Fruit fly (Drosophila melanogaster): Measurements from ENCODE around the gene CG32708.
A peak's percentile ranks its signal among the peaks of the same experiment; 100 is the strongest.

Gene CG32708

DNA sequence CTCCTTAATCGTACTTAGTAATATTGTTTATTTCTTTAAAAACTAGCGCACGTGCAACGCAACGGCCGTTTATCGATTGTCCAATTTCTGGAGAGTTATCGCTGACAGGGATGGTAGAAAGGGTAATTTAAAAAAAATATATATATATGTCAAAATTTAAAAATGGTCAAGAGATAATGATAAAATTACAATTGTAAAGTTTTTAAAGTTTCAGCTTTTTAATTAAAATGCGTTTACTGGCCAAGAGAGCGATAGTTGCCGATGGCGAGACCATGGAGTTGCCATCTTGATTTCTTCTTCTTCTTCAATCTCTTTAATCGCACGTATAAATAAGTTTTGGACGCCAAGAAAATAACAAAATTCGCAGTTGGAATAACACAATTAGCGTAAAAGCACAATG lies 4.8 kb upstream of the CG32708 start, which contains the start of the genes CG7246 and HP1b (continued):
- peak; percentile 21 for TF ChIP-seq CG6808 (GFP tag; optimal IDR thresholded peaks at IDR 0.05)
- TF ChIP-seq vri (GFP tag; optimal IDR thresholded peaks at IDR 0.05): no peak
- TF ChIP-seq cyc (GFP tag; optimal IDR thresholded peaks at IDR 0.05): peak; percentile 61
- TF ChIP-seq Hr39 (GFP tag; optimal IDR thresholded peaks at IDR 0.05): peak; percentile 56
- peak; percentile 52 for TF ChIP-seq Eip93F (GFP tag; optimal IDR thresholded peaks at IDR 0.05)
- peak; percentile 53 for TF ChIP-seq CG32006 (GFP tag; optimal IDR thresholded peaks at IDR 0.05)
- peak; percentile 73 for TF ChIP-seq CG3032 (tag; optimal IDR thresholded peaks at IDR 0.05)
- TF ChIP-seq CG6163 (GFP tag; IDR thresholded peaks at IDR 0.05): peak; percentile 69
- TF ChIP-seq Sox15 (GFP tag; optimal IDR thresholded peaks at IDR 0.05): peak; percentile 9
- peak; percentile 43 for TF ChIP-seq net (GFP tag; optimal IDR thresholded peaks at IDR 0.05)
- no peak for TF ChIP-seq Blimp-1 (GFP tag; optimal IDR thresholded peaks at IDR 0.05)
- no peak for TF ChIP-seq CG6276 (GFP tag; optimal IDR thresholded peaks at IDR 0.05)
- peak; percentile 11 for TF ChIP-seq CG11902 (GFP tag; optimal IDR thresholded peaks at IDR 0.05)

DNA sequence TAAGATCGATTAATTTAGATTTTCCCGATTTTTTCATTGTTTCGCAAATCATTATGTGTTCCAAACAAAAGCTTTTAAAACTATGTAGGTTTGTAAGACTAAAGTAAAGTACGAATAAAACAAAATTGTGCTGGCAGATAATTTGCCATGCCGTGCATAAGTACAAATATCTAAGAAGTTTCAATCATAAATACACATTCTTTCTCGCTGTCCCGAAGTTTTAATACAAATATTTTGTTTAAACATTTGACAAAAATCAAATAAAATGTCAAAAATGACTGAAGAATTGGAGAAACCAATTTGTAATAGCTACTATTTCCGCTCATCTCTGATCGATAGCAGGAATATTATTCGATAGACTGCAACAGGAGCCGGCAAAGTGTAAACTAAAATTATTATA lies 3.1 kb upstream of the CG32708 start, which contains the start of gene APC4:
APC4 (plus strand) TSS at position 332 of the 400 bp plus-strand sequence.
- TF ChIP-seq CG3032 (tag; optimal IDR thresholded peaks at IDR 0.05) (peak; percentile 47), Hr39 (GFP tag; optimal IDR thresholded peaks at IDR 0.05) (peak; percentile 42), fd59A (GFP tag; optimal IDR thresholded peaks at IDR 0.05) (no peak), svp (GFP tag) (peak; percentile 71), Sox102F (GFP tag; optimal IDR thresholded peaks at IDR 0.05) (no peak), Hr38 (GFP tag; optimal IDR thresholded peaks at IDR 0.05) (no peak), fkh (GFP tag; optimal IDR thresholded peaks at IDR 0.05) (no peak), Lpt (GFP tag; optimal IDR thresholded peaks at IDR 0.05) (no peak), CG11902 (GFP tag; optimal IDR thresholded peaks at IDR 0.05) (peak; percentile 5), CG16779 (tag; optimal IDR thresholded peaks at IDR 0.05) (no peak), ss (GFP tag; optimal IDR thresholded peaks at IDR 0.05) (peak; percentile 7 to 30), CG9139 (GFP tag; optimal IDR thresholded peaks at IDR 0.05) (no peak), vri (GFP tag; optimal IDR thresholded peaks at IDR 0.05) (no peak), CG3919 (GFP tag; optimal IDR thresholded peaks at IDR 0.05) (no peak), CG8632 (GFP tag; optimal IDR thresholded peaks at IDR 0.05) (no peak), achi (GFP tag; optimal IDR thresholded peaks at IDR 0.05) (peak; percentile 9), Sox15 (GFP tag; optimal IDR thresholded peaks at IDR 0.05) (no peak), lz (GFP tag; optimal IDR thresholded peaks at IDR 0.05) (peak; percentile 52), CG7368 (GFP tag; optimal IDR thresholded peaks at IDR 0.05) (no peak), CG8119 (GFP tag; IDR thresholded peaks at IDR 0.05) (no peak), CG1621 (tag; optimal IDR thresholded peaks at IDR 0.05) (no peak), CG8319 (GFP tag; optimal IDR thresholded peaks at IDR 0.05) (no peak), CG11762 (GFP tag; optimal IDR thresholded peaks at IDR 0.05; ENCODE audit: insufficient read depth) (no peak), spab (GFP tag; optimal IDR thresholded peaks at IDR 0.05) (no peak), Eip93F (GFP tag; optimal IDR thresholded peaks at IDR 0.05) (no peak), Blimp-1 (GFP tag; optimal IDR thresholded peaks at IDR 0.05) (no peak), CG15336 (GFP tag; IDR thresholded peaks at IDR 0.05) (no peak), eg (GFP tag; IDR thresholded peaks at IDR 0.05) (no peak), net (GFP tag; optimal IDR thresholded peaks at IDR 0.05) (no peak), Gug (GFP tag; IDR thresholded peaks at IDR 0.05) (no peak), Eip75B (GFP tag; optimal IDR thresholded peaks at IDR 0.05) (peak; percentile 40), Ets21C (GFP tag; optimal IDR thresholded peaks at IDR 0.05) (peak; percentile 11), CG34406 (GFP tag; optimal IDR thresholded peaks at IDR 0.05) (no peak), dac (GFP tag; optimal IDR thresholded peaks at IDR 0.05) (peak; percentile 2), CG6854 (GFP tag; optimal IDR thresholded peaks at IDR 0.05) (no peak), CG4318 (GFP tag; optimal IDR thresholded peaks at IDR 0.05) (no peak), CG10669 (GFP tag; optimal IDR thresholded peaks at IDR 0.05) (peak; percentile 31), dsx (GFP tag; optimal IDR thresholded peaks at IDR 0.05; ENCODE audit: poor library complexity, severe bottlenecking) (no peak), CG6276 (GFP tag; optimal IDR thresholded peaks at IDR 0.05) (no peak), CG31627 (GFP tag; optimal IDR thresholded peaks at IDR 0.05) (peak; percentile 32), topi (GFP tag; optimal IDR thresholded peaks at IDR 0.05) (peak; percentile 41), CG6808 (GFP tag; optimal IDR thresholded peaks at IDR 0.05) (peak; percentile 38), Sox14 (GFP tag; optimal IDR thresholded peaks at IDR 0.05) (peak; percentile 48), Met (GFP tag; optimal IDR thresholded peaks at IDR 0.05) (no peak), CG32006 (GFP tag; optimal IDR thresholded peaks at IDR 0.05) (peak; percentile 44), pdm3 (GFP tag; optimal IDR thresholded peaks at IDR 0.05) (peak; percentile 43)

Measured in whole organism, prepupa.